Fruit fly (Drosophila melanogaster): Measurements from ENCODE around the gene CG4194.

The CG4194 gene

dm6 chrX:2075846-2076377 lies 7.5 kb downstream of the CG4194 start, which contains the start of gene CG4045 (continued):
- TF ChIP-seq dm (GFP tag; optimal IDR thresholded peaks at IDR 0.05) (no peak), CG17829 (tag; optimal IDR thresholded peaks at IDR 0.05) (no peak), pita (GFP tag; optimal IDR thresholded peaks at IDR 0.05) (no peak), org-1 (GFP tag; optimal IDR thresholded peaks at IDR 0.05) (no peak), CHES-1-like (GFP tag; optimal IDR thresholded peaks at IDR 0.05) (no peak), Dp (GFP tag; optimal IDR thresholded peaks at IDR 0.05) (peak; percentile 22), ash1 (GFP tag; optimal IDR thresholded peaks at IDR 0.05) (no peak), CG7928 (GFP tag; optimal IDR thresholded peaks at IDR 0.05) (no peak), ranshi (GFP tag; IDR thresholded peaks at IDR 0.05) (no peak), sens (GFP tag) (peak; percentile 73), peb (GFP tag; IDR thresholded peaks at IDR 0.05) (no peak), gt (GFP tag; IDR thresholded peaks at IDR 0.05) (no peak), CG11085 (GFP tag; IDR thresholded peaks at IDR 0.05) (no peak), CG8359 (GFP tag; optimal IDR thresholded peaks at IDR 0.05; ENCODE audit: borderline replicate concordance) (no peak), CG6175 (GFP tag; IDR thresholded peaks at IDR 0.05) (no peak), Lim3 (GFP tag; IDR thresholded peaks at IDR 0.05) (no peak), hkb (optimal IDR thresholded peaks at IDR 0.05) (no peak), hkb (GFP tag; IDR thresholded peaks at IDR 0.05) (no peak), CG11723 (GFP tag; optimal IDR thresholded peaks at IDR 0.05) (no peak), CG6854 (GFP tag; optimal IDR thresholded peaks at IDR 0.05) (no peak), dysf (GFP tag; IDR thresholded peaks at IDR 0.05) (no peak), run (tag; optimal IDR thresholded peaks at IDR 0.05) (no peak), CG11504 (tag; optimal IDR thresholded peaks at IDR 0.05) (peak; percentile 39), dati (GFP tag; IDR thresholded peaks at IDR 0.05) (no peak), Dfd (GFP tag; optimal IDR thresholded peaks at IDR 0.05) (no peak), Fer1 (GFP tag; optimal IDR thresholded peaks at IDR 0.05) (no peak), CG34376 (GFP tag; optimal IDR thresholded peaks at IDR 0.05) (no peak), ham (GFP tag; IDR thresholded peaks at IDR 0.05) (no peak), H2.0 (GFP tag; IDR thresholded peaks at IDR 0.05) (no peak), CG11695 (GFP tag; IDR thresholded peaks at IDR 0.05) (no peak), CG12391 (tag; optimal IDR thresholded peaks at IDR 0.05) (peak; percentile 15), zf30C (GFP tag; optimal IDR thresholded peaks at IDR 0.05) (no peak), Nf-YC (tag; optimal IDR thresholded peaks at IDR 0.05) (no peak), ewg (GFP tag; optimal IDR thresholded peaks at IDR 0.05) (no peak), CG4328 (GFP tag; optimal IDR thresholded peaks at IDR 0.05) (no peak), knrl (GFP tag; IDR thresholded peaks at IDR 0.05; ENCODE audit: partially characterized antibody) (no peak), dmrt11E (tag; optimal IDR thresholded peaks at IDR 0.05) (no peak), bcd (GFP tag; optimal IDR thresholded peaks at IDR 0.05) (no peak), PHDP (tag; optimal IDR thresholded peaks at IDR 0.05) (no peak), CG4360 (GFP tag; IDR thresholded peaks at IDR 0.05) (no peak), twi (tag; optimal IDR thresholded peaks at IDR 0.05) (no peak), CG14441 (GFP tag; IDR thresholded peaks at IDR 0.05) (no peak), da (GFP tag; optimal IDR thresholded peaks at IDR 0.05) (no peak), CG7372 (GFP tag; IDR thresholded peaks at IDR 0.05) (no peak), HmgD (GFP tag; optimal IDR thresholded peaks at IDR 0.05) (no peak), CoRest (tag; optimal IDR thresholded peaks at IDR 0.05) (peak; percentile 2), ase (GFP tag; IDR thresholded peaks at IDR 0.05) (no peak), CG5245 (GFP tag; optimal IDR thresholded peaks at IDR 0.05) (no peak), CG4707 (GFP tag; optimal IDR thresholded peaks at IDR 0.05) (no peak), Tbp (GFP tag; optimal IDR thresholded peaks at IDR 0.05) (no peak), Rx (GFP tag; IDR thresholded peaks at IDR 0.05) (no peak), CG7963 (GFP tag; IDR thresholded peaks at IDR 0.05; ENCODE audit: partially characterized antibody) (no peak), phol (tag; optimal IDR thresholded peaks at IDR 0.05) (peak; percentile 14)
